Worm (Caenorhabditis elegans) whole organism, L4/young adult: ENCODE measurements around the gene B0457.6.

Experiments
- W03F9.2 ChIP-seq: fragments of 150-350 bp; optimal IDR thresholded peaks from 2 replicates; lab custom pipeline; 2014; ENCODE audit warnings: missing biosample characterization, missing genetic modification characterization
- dao-5 ChIP-seq: sonication (generic microtip); optimal IDR thresholded peaks from 2 replicates; lab custom pipeline; 2016; ENCODE audit warnings: missing genotype, missing genetic modification characterization, moderate library complexity, missing compliant biosample characterization
- him-1 ChIP-seq: sonication (generic microtip); optimal IDR thresholded peaks from 2 replicates; lab custom pipeline; 2016; ENCODE audit warnings: missing genotype, missing genetic modification reagents, missing genetic modification characterization, missing compliant biosample characterization

- TF ChIP-seq him-1, result no peak
- no peak for TF ChIP-seq W03F9.2 (tag; lab: Kevin White, UChicago)
- no peak for TF ChIP-seq dao-5
Observed at ce11 chrII:8889589-8889988, 32.6 kb upstream of the B0457.6 start.
